Fruit fly (Drosophila melanogaster): Measurements from ENCODE around the gene CG42327.

CG42327 gene

dm6 chr3R:11661712-11662111 is 5.8 kb downstream of the CG42327 start (continued):
- no peak for TF ChIP-seq CG34376 (GFP tag; optimal IDR thresholded peaks at IDR 0.05)
- TF ChIP-seq CG30020 (tag; optimal IDR thresholded peaks at IDR 0.05), result no peak
- no peak for TF ChIP-seq ato (GFP tag; IDR thresholded peaks at IDR 0.05; ENCODE audit: partially characterized antibody)
- peak; percentile 64 for TF ChIP-seq CG8924 (tag; optimal IDR thresholded peaks at IDR 0.05)
- no peak for TF ChIP-seq CG33557 (GFP tag; optimal IDR thresholded peaks at IDR 0.05)
- TF ChIP-seq da (GFP tag; optimal IDR thresholded peaks at IDR 0.05), result no peak
- no peak for TF ChIP-seq hbn (GFP tag; IDR thresholded peaks at IDR 0.05; ENCODE audit: partially characterized antibody)
- TF ChIP-seq CG1603 (tag; optimal IDR thresholded peaks at IDR 0.05), result peak; percentile 65
- no peak for TF ChIP-seq Dfd (GFP tag; optimal IDR thresholded peaks at IDR 0.05)
- peak in 1 of 2 experiments; percentile 84 for TF ChIP-seq Hr51 (GFP tag; optimal IDR thresholded peaks at IDR 0.05)
- peak; percentile 24 for TF ChIP-seq CG1233 (GFP tag; optimal IDR thresholded peaks at IDR 0.05)
- peak; percentile 3 for TF ChIP-seq sqz (GFP tag; optimal IDR thresholded peaks at IDR 0.05)
- no peak for TF ChIP-seq CG6791 (GFP tag; IDR thresholded peaks at IDR 0.05; ENCODE audit: partially characterized antibody)
- peak; percentile 8; the same call in 1 of the 2 replicates for TF ChIP-seq H2.0 (GFP tag; IDR thresholded peaks at IDR 0.05)
- peak; percentile 8 for TF ChIP-seq CG6254 (GFP tag; optimal IDR thresholded peaks at IDR 0.05)
- TF ChIP-seq tll (GFP tag; optimal IDR thresholded peaks at IDR 0.05), result no peak
- TF ChIP-seq cas (GFP tag; IDR thresholded peaks at IDR 0.05), result no peak
- TF ChIP-seq CG32532 (GFP tag; IDR thresholded peaks at IDR 0.05), result peak; percentile 38; the same call in 1 of the 2 replicates
- TF ChIP-seq CG7839 (tag; optimal IDR thresholded peaks at IDR 0.05), result peak; percentile 66
- TF ChIP-seq Atf6 (GFP tag; IDR thresholded peaks at IDR 0.05), result peak; percentile 60; the same call in 1 of the 2 replicates
- TF ChIP-seq CG10147 (GFP tag; optimal IDR thresholded peaks at IDR 0.05), result peak; percentile 57
- TF ChIP-seq Hand (GFP tag; optimal IDR thresholded peaks at IDR 0.05), result no peak
- TF ChIP-seq CG8944 (GFP tag; optimal IDR thresholded peaks at IDR 0.05), result no peak
- no peak for TF ChIP-seq ken (GFP tag; IDR thresholded peaks at IDR 0.05)
- TF ChIP-seq CG7271 (tag; optimal IDR thresholded peaks at IDR 0.05), result no peak
- no peak for TF ChIP-seq btn (GFP tag; optimal IDR thresholded peaks at IDR 0.05)
- TF ChIP-seq MTF-1 (GFP tag; optimal IDR thresholded peaks at IDR 0.05; ENCODE audit: borderline replicate concordance), result peak; percentile 36
- TF ChIP-seq PHDP (tag; optimal IDR thresholded peaks at IDR 0.05), result peak; percentile 60
- TF ChIP-seq pros (GFP tag; optimal IDR thresholded peaks at IDR 0.05), result no peak
- TF ChIP-seq NFAT (GFP tag; IDR thresholded peaks at IDR 0.05), result 0 out of 2 replicates have a peak, but pooled peaks have one; percentile 25
- peak; percentile 84 for TF ChIP-seq Med (GFP tag)
- peak; percentile 10 for TF ChIP-seq CTCF (GFP tag; optimal IDR thresholded peaks at IDR 0.05)
- TF ChIP-seq Trl (optimal IDR thresholded peaks at IDR 0.05), result no peak
- TF ChIP-seq Trl (GFP tag; optimal IDR thresholded peaks at IDR 0.05), result no peak
- peak; percentile 49 for TF ChIP-seq CG2120 (GFP tag; optimal IDR thresholded peaks at IDR 0.05)
- peak; percentile 41 for TF ChIP-seq CG3281 (GFP tag; optimal IDR thresholded peaks at IDR 0.05)
- TF ChIP-seq Bdp1 (GFP tag; optimal IDR thresholded peaks at IDR 0.05), result no peak
- 0 out of 3 replicates have a peak, but pooled peaks have one; percentile 15 for TF ChIP-seq croc (GFP tag; conservative IDR thresholded peaks at IDR 0.05)
- no peak for TF ChIP-seq CG10321 (GFP tag; IDR thresholded peaks at IDR 0.05)
- peak; percentile 70 for TF ChIP-seq dysf (GFP tag; IDR thresholded peaks at IDR 0.05)
- TF ChIP-seq CG10654 (GFP tag; optimal IDR thresholded peaks at IDR 0.05), result peak; percentile 4
- TF ChIP-seq CG13287 (GFP tag; IDR thresholded peaks at IDR 0.05; ENCODE audit: partially characterized antibody), result no peak
- peak; percentile 11 for TF ChIP-seq Jarid2 (GFP tag; optimal IDR thresholded peaks at IDR 0.05)
- 0 out of 2 replicates have a peak, but pooled peaks have one; percentile 9 for TF ChIP-seq sim (GFP tag; IDR thresholded peaks at IDR 0.05)
- TF ChIP-seq Bteb2 (GFP tag; optimal IDR thresholded peaks at IDR 0.05), result no peak
- peak; percentile 53 for TF ChIP-seq scrt (GFP tag; optimal IDR thresholded peaks at IDR 0.05)
- TF ChIP-seq fd64A (GFP tag; optimal IDR thresholded peaks at IDR 0.05), result no peak
- no peak for TF ChIP-seq CG7928 (GFP tag; optimal IDR thresholded peaks at IDR 0.05)
- TF ChIP-seq tin (GFP tag; optimal IDR thresholded peaks at IDR 0.05), result peak; percentile 2
- no peak for TF ChIP-seq CG43689 (GFP tag; IDR thresholded peaks at IDR 0.05)
- TF ChIP-seq CG4820 (GFP tag; optimal IDR thresholded peaks at IDR 0.05), result peak; percentile 30
